Worm (Caenorhabditis elegans): ENCODE results near the gene oac-56.

The oac-56 gene

DNA sequence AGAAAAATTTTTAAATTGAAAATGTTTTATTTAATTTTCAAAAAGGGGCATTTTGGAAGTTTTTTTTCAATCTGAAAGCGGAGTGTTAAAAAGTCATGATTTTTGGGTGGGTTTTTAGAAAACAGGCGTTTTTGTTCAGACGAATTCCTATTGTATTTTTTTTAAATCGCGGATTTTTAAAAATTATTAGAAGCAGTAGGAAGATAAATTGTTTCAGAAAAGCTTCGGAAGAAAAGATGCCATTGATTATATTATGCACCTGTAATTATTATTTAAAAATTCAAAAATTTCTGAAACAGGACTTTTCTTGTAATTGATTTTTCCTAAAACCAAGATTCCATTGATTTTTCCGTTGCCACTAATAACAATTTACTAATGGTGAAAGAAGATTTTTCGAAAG, 44.7 kb downstream of the oac-56 start:
- TF ChIP-seq snpc-4 (tag; optimal IDR thresholded peaks at IDR 0.05) (no peak), unc-39 (tag; optimal IDR thresholded peaks at IDR 0.05) (no peak), skn-1 (tag; optimal IDR thresholded peaks at IDR 0.05) (no peak)

DNA sequence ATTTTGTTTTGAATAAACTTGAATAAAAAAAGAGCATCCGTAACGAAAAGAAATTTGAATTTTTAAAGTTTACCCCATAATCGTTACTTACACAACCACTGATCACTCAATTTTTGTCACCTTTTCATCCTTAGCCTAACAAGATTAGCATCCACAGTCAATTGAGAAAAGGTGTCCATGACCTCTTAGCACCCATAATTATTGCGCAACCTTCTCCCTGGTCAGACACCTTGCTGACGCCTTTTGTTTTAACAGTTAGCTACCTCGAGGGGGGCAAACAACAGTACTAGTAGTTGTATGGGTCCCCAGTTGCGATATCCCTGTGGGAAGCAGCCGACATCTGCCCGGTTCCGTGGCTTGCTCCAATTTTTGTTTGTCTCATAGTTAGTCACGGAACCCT, 53.5 kb downstream of the oac-56 start:
- TF ChIP-seq sma-3 (GFP tag; optimal IDR thresholded peaks at IDR 0.05) (no peak), nhr-10 (tag; optimal IDR thresholded peaks at IDR 0.05) (no peak), nhr-21 (tag; optimal IDR thresholded peaks at IDR 0.05) (no peak), skn-1 (tag; optimal IDR thresholded peaks at IDR 0.05) (no peak), nhr-77 (tag; optimal IDR thresholded peaks at IDR 0.05) (no peak), R02D3.7 (tag; optimal IDR thresholded peaks at IDR 0.05) (no peak), alr-1 (tag; optimal IDR thresholded peaks at IDR 0.05) (no peak), Y55F3AM.14 (GFP tag; optimal IDR thresholded peaks at IDR 0.05) (no peak), ZK546.5 (tag; optimal IDR thresholded peaks at IDR 0.05) (no peak), sem-4 (tag; optimal IDR thresholded peaks at IDR 0.05) (no peak), lsy-2 (tag; optimal IDR thresholded peaks at IDR 0.05) (no peak), ztf-11 (tag; optimal IDR thresholded peaks at IDR 0.05) (no peak)

All from whole organism, L2 larva.